Worm (Caenorhabditis elegans): Measurements from ENCODE around the gene C49F5.8.

- TF ChIP-seq pha-4 (tag; optimal IDR thresholded peaks at IDR 0.05) (no peak), unc-62 (GFP tag; optimal IDR thresholded peaks at IDR 0.05) (no peak), ceh-83 (GFP tag; optimal IDR thresholded peaks at IDR 0.05) (no peak), nhr-76 (tag; optimal IDR thresholded peaks at IDR 0.05) (no peak), ztf-11 (tag; optimal IDR thresholded peaks at IDR 0.05) (no peak), nhr-12 (tag; optimal IDR thresholded peaks at IDR 0.05) (no peak), blmp-1 (tag; optimal IDR thresholded peaks at IDR 0.05) (no peak), nhr-28 (tag; optimal IDR thresholded peaks at IDR 0.05) (no peak), mep-1 (tag; optimal IDR thresholded peaks at IDR 0.05) (no peak), flh-1 (GFP tag; optimal IDR thresholded peaks at IDR 0.05) (no peak), ceh-39 (tag; optimal IDR thresholded peaks at IDR 0.05) (no peak), elt-3 (tag; optimal IDR thresholded peaks at IDR 0.05) (no peak), cnd-1 (tag; optimal IDR thresholded peaks at IDR 0.05) (no peak)
These were observed 44.0 kb downstream of the C49F5.8 start for ce11 chrX:12003969-12004368.

Measured in whole organism, mixed stage, embryonic.